Fruit fly (Drosophila melanogaster) whole organism, adult: ENCODE data around the gene Vml.

Source experiments
- CG11617 ChIP-seq: fragments of 200-800 bp; sonication (Bioruptor generic); optimal IDR thresholded peaks from 2 replicates; lab custom pipeline; 2017; ENCODE audit warnings: mild to moderate bottlenecking, missing biosample characterization, missing genetic modification reagents, missing genetic modification characterization
- CG12768 ChIP-seq: fragments of 200-800 bp; sonication (Bioruptor generic); optimal IDR thresholded peaks from 2 replicates; lab custom pipeline; 2017; ENCODE audit warnings: missing biosample characterization, missing genetic modification characterization, mild to moderate bottlenecking, moderate library complexity, missing genetic modification reagents
- CG1620 ChIP-seq: fragments of 200-800 bp; sonication (Bioruptor generic); optimal IDR thresholded peaks from 2 replicates; lab custom pipeline; 2016; ENCODE audit warnings: missing biosample characterization, missing genetic modification characterization
- CG33017 ChIP-seq: fragments of 200-800 bp; sonication (Bioruptor generic); optimal IDR thresholded peaks from 2 replicates; lab custom pipeline; 2018; ENCODE audit warnings: missing biosample characterization, mild to moderate bottlenecking, missing genetic modification characterization, moderate library complexity
- CG7101 ChIP-seq: fragments of 200-800 bp; sonication (Bioruptor generic); optimal IDR thresholded peaks from 2 replicates; lab custom pipeline; 2018; ENCODE audit warnings: missing biosample characterization, mild to moderate bottlenecking, missing genetic modification characterization, moderate library complexity
- Clk ChIP-seq: fragments of 200-800 bp; sonication (Bioruptor generic); optimal IDR thresholded peaks from 2 replicates; lab custom pipeline; 2017; ENCODE audit warnings: missing biosample characterization, missing genetic modification characterization
- Crg-1 ChIP-seq: fragments of 200-800 bp; sonication (Bioruptor generic); optimal IDR thresholded peaks from 2 replicates; lab custom pipeline; 2016; ENCODE audit warnings: missing biosample characterization, missing genetic modification characterization
- Mnt ChIP-seq: fragments of 200-800 bp; sonication (Bioruptor generic); optimal IDR thresholded peaks from 2 replicates; lab custom pipeline; 2016; ENCODE audit warnings: missing biosample characterization, mild to moderate bottlenecking, missing genetic modification characterization
- kay ChIP-seq: fragments of 200-800 bp; sonication (Bioruptor generic); peaks from one replicate; lab custom pipeline; 2016; ENCODE audit warnings: missing biosample characterization, missing genetic modification characterization, borderline replicate concordance
- tj ChIP-seq: fragments of 200-800 bp; sonication (Bioruptor generic); optimal IDR thresholded peaks from 3 replicates; lab custom pipeline; 2017; ENCODE audit warnings: missing biosample characterization, mild to moderate bottlenecking, missing genetic modification characterization, moderate library complexity
- toe ChIP-seq: fragments of 200-800 bp; sonication (Bioruptor generic); optimal IDR thresholded peaks from 2 replicates; lab custom pipeline; 2016; ENCODE audit warnings: missing biosample characterization, missing genetic modification characterization

- TF ChIP-seq toe (GFP tag; lab: Kevin White, UChicago) (no peak), CG7101 (no peak), Clk (GFP tag; lab: Kevin White, UChicago) (no peak), CG12768 (GFP tag; lab: Kevin White, UChicago) (no peak), kay (GFP tag; lab: Kevin White, UChicago) (no peak), Crg-1 (GFP tag; lab: Kevin White, UChicago) (peak; percentile 79), Mnt (GFP tag; lab: Kevin White, UChicago) (no peak), CG33017 (no peak), CG1620 (GFP tag; lab: Kevin White, UChicago) (no peak), CG11617 (GFP tag; lab: Kevin White, UChicago) (no peak), tj (GFP tag; lab: Kevin White, UChicago) (no peak)
These were observed 20.0 kb downstream of the Vml start, which contains the start of gene Raf for dm6 chrX:2295435-2296229.
